Worm (Caenorhabditis elegans) whole organism, dauer: ENCODE data around the gene kcc-2.

Source experiments
- unc-62 ChIP-seq: sonication (generic microtip); optimal IDR thresholded peaks from 2 replicates; lab custom pipeline; 2017; ENCODE audit warnings: missing biosample characterization, missing genetic modification reagents, missing genetic modification characterization

The kcc-2 gene

ce11 chrIV:6112291-6112690 is 71.5 kb downstream of the kcc-2 start, which contains the start of gene M03D4.3:
TSS of gene M03D4.3 (minus strand) at chrIV:6112391.
- no peak for TF ChIP-seq unc-62 (GFP tag; lab: Kevin White, UChicago)

DNA sequence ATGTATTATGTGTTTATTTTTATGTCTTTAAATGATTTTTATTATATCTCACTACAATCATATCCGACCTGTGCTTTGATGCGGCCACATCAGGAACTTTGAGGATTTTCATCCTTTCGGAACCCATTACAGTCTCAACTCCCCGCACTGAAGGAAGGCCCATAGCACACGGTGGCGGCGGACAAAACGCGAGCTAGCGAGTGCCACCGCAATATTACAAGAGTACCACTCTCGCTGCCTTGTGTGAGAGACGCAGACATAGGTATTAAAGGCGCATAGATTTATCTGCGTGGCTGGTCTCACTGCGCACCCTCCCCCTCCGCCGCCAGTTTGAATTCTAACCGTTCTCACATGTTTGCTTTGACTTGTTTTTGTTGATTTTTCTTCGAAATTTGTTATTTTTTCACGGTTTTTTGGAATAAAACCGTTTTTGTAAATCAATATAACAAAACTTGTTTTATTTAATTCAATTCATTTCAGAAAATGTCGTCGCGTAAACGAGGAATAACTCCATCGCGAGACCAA is 77.0 kb downstream of the kcc-2 start, which contains the start of gene zen-4:
TSS of gene zen-4 (plus strand) at position 475 of the 525 bp plus-strand sequence.
- TF ChIP-seq unc-62 (GFP tag; lab: Kevin White, UChicago) = no peak
